Fruit fly (Drosophila melanogaster): ENCODE measurements around the gene CG2975.

Gene CG2975

DNA sequence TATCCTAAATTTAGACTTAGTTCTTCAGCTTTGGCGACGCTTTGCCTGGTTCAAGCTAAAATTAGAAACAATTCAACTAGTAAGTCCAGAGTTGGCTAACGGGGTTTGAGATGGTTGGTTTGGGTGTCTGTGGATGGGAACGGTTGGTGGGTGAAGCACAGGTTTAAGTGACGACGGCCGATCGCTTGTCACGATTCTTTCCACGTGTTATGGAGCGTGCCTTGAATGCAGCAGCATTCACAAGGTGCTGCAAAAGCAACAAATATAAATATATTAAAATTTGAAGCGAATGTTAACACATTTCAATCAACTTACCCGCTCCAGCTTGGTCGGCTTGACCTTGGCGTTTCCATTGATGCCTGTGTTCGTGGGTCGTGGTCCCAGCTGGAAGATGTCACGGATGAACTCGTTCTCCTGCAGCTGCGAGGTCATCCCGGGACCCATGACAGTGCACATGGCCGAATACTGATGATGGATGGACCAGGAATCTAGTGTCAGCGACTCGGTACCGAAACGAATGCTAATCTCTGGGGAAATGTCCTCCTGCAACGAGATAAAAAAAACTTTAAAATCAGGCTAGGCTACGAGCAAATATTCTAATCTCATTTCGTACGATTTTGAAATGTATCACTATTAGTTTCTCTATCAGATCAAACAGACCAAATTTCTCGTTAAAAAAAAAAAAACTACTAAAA is 29.2 kb downstream of the CG2975 start, which contains the start of gene CG8813:
Gene CG8813, plus strand, starts transcription at position 645 of the 695 bp plus-strand sequence.
- TF ChIP-seq CG10147 (GFP tag; optimal IDR thresholded peaks at IDR 0.05) (no peak), CG2129 (GFP tag; IDR thresholded peaks at IDR 0.05; ENCODE audit: partially characterized antibody) (no peak), inv (GFP tag; IDR thresholded peaks at IDR 0.05; ENCODE audit: partially characterized antibody) (0 out of 2 replicates have a peak, but pooled peaks have one; percentile 16), da (GFP tag; optimal IDR thresholded peaks at IDR 0.05) (no peak), Hr3 (GFP tag; optimal IDR thresholded peaks at IDR 0.05) (no peak), CG18476 (GFP tag; optimal IDR thresholded peaks at IDR 0.05) (no peak), MESR4 (GFP tag; optimal IDR thresholded peaks at IDR 0.05) (no peak), gfzf (GFP tag; optimal IDR thresholded peaks at IDR 0.05) (no peak), chinmo (GFP tag; IDR thresholded peaks at IDR 0.05; ENCODE audit: partially characterized antibody) (0 out of 4 replicates have a peak, but pooled peaks have one; percentile 66), CG7839 (tag; optimal IDR thresholded peaks at IDR 0.05) (no peak), vvl (GFP tag; IDR thresholded peaks at IDR 0.05) (peak; percentile 68; the same call in 1 of the 2 replicates), Spps (tag; optimal IDR thresholded peaks at IDR 0.05) (no peak), crol (GFP tag; IDR thresholded peaks at IDR 0.05) (no peak), CG12071 (GFP tag; optimal IDR thresholded peaks at IDR 0.05) (no peak), CG31224 (GFP tag; IDR thresholded peaks at IDR 0.05) (no peak), Ets65A (GFP tag) (peak; percentile 78), Taf1 (GFP tag; IDR thresholded peaks at IDR 0.05) (no peak), Med (GFP tag) (peak; percentile 48), CG7963 (GFP tag; IDR thresholded peaks at IDR 0.05; ENCODE audit: partially characterized antibody) (no peak)

DNA sequence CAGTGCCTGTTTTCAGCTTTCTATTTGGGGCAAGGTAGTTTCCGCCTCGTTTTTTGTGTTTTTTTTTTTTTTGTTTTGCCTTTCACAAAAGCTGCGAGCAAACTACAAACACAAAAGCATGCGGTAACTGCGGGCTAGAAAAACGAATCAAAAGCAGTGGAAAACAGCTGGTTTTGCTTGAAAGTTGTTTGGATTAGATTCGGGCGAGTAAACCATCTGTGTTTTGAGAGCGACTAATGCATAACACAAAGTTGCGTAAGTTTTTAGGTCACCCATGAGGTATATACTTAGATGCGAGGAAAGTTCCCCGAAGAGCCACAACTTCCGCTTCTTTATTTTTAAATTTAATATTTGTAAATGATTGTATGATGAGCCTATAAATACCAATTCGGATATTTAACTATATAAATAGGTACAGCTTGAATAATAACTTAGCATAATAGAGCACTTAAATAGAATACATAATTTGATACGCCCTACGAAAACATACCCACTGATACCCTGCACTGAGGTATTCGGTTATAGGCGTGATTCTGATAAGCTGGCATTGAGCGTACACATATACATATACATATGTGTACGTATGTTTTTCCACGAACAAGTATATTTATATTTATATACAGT is 32.5 kb downstream of the CG2975 start:
- TF ChIP-seq bcd (GFP tag; optimal IDR thresholded peaks at IDR 0.05) (peak; percentile 16), CG3847 (GFP tag; IDR thresholded peaks at IDR 0.05) (0 out of 2 replicates have a peak, but pooled peaks have one; percentile 19), YL-1 (GFP tag; optimal IDR thresholded peaks at IDR 0.05) (peak; percentile 22), Gug (GFP tag; IDR thresholded peaks at IDR 0.05) (0 out of 4 replicates have a peak, but pooled peaks have one; percentile 5), mirr (GFP tag; optimal IDR thresholded peaks at IDR 0.05) (peak; percentile 53), CG12391 (tag; optimal IDR thresholded peaks at IDR 0.05) (peak; percentile 3), Six4 (GFP tag; optimal IDR thresholded peaks at IDR 0.05) (no peak), Oli (tag; optimal IDR thresholded peaks at IDR 0.05) (peak; percentile 30), otp (GFP tag; IDR thresholded peaks at IDR 0.05) (no peak), Med (GFP tag) (peak; percentile 80), schlank (tag; optimal IDR thresholded peaks at IDR 0.05) (no peak), stc (GFP tag; IDR thresholded peaks at IDR 0.05) (peak; percentile 28; the same call in 1 of the 2 replicates), slbo (GFP tag; IDR thresholded peaks at IDR 0.05) (peak; percentile 63), CG33213 (GFP tag; optimal IDR thresholded peaks at IDR 0.05) (no peak), ems (GFP tag; optimal IDR thresholded peaks at IDR 0.05) (peak; percentile 10), ftz-f1 (GFP tag; optimal IDR thresholded peaks at IDR 0.05) (peak; percentile 9), ara (GFP tag; IDR thresholded peaks at IDR 0.05) (no peak; the same call in 1 of the 2 replicates), CG6683 (GFP tag; optimal IDR thresholded peaks at IDR 0.05) (peak; percentile 21), CG3838 (GFP tag; optimal IDR thresholded peaks at IDR 0.05) (no peak), unpg (GFP tag; optimal IDR thresholded peaks at IDR 0.05) (peak; percentile 12), tup (GFP tag; optimal IDR thresholded peaks at IDR 0.05) (peak; percentile 20), abd-A (tag; optimal IDR thresholded peaks at IDR 0.05) (no peak), CG2120 (GFP tag; optimal IDR thresholded peaks at IDR 0.05) (peak; percentile 44), gem (tag; optimal IDR thresholded peaks at IDR 0.05) (peak; percentile 63), dysf (GFP tag; IDR thresholded peaks at IDR 0.05) (peak; percentile 72), CG2678 (tag; optimal IDR thresholded peaks at IDR 0.05) (peak; percentile 69), CG9932 (GFP tag; IDR thresholded peaks at IDR 0.05) (peak; percentile 35; the same call in 1 of the 2 replicates), CG2199 (GFP tag; IDR thresholded peaks at IDR 0.05) (no peak), CG10274 (GFP tag; optimal IDR thresholded peaks at IDR 0.05) (peak; percentile 61), CG7556 (GFP tag; optimal IDR thresholded peaks at IDR 0.05) (peak; percentile 46)

Data from whole organism, embryonic.